Fruit fly (Drosophila melanogaster): ENCODE results near the gene CG31624.
A peak's percentile ranks its signal among the peaks of the same experiment; 100 is the strongest.

Gene CG31624

dm6 chr2L:21243964-21244466 is 43.8 kb upstream of the CG31624 start:
- TF ChIP-seq CG10669 (GFP tag; optimal IDR thresholded peaks at IDR 0.05), result no peak
- no peak for TF ChIP-seq CG16779 (tag; optimal IDR thresholded peaks at IDR 0.05)
- TF ChIP-seq CG8119 (GFP tag; IDR thresholded peaks at IDR 0.05), result no peak
- TF ChIP-seq CG11762 (GFP tag; optimal IDR thresholded peaks at IDR 0.05; ENCODE audit: insufficient read depth), result no peak
- TF ChIP-seq ss (GFP tag; optimal IDR thresholded peaks at IDR 0.05), result peak in 1 of 2 experiments; percentile 39
- peak; percentile 64 for TF ChIP-seq Eip75B (GFP tag; optimal IDR thresholded peaks at IDR 0.05)
- TF ChIP-seq net (GFP tag; optimal IDR thresholded peaks at IDR 0.05), result no peak
- TF ChIP-seq fkh (GFP tag; optimal IDR thresholded peaks at IDR 0.05), result no peak
- TF ChIP-seq Gug (GFP tag; IDR thresholded peaks at IDR 0.05), result no peak
- peak; percentile 97 for TF ChIP-seq svp (GFP tag)
- peak; percentile 72 for TF ChIP-seq Hr39 (GFP tag; optimal IDR thresholded peaks at IDR 0.05)
- TF ChIP-seq fd59A (GFP tag; optimal IDR thresholded peaks at IDR 0.05), result no peak
- no peak for TF ChIP-seq CG8632 (GFP tag; optimal IDR thresholded peaks at IDR 0.05)
- TF ChIP-seq Blimp-1 (GFP tag; optimal IDR thresholded peaks at IDR 0.05), result no peak
- no peak for TF ChIP-seq esn (GFP tag; optimal IDR thresholded peaks at IDR 0.05)
- peak; percentile 37 for TF ChIP-seq Sox14 (GFP tag; optimal IDR thresholded peaks at IDR 0.05)
- TF ChIP-seq vri (GFP tag; optimal IDR thresholded peaks at IDR 0.05), result peak; percentile 20
- TF ChIP-seq dac (GFP tag; optimal IDR thresholded peaks at IDR 0.05), result no peak
- no peak for TF ChIP-seq CG4318 (GFP tag; optimal IDR thresholded peaks at IDR 0.05)
- peak; percentile 58 for TF ChIP-seq Lpt (GFP tag; optimal IDR thresholded peaks at IDR 0.05)
- no peak for TF ChIP-seq CG6792 (GFP tag; optimal IDR thresholded peaks at IDR 0.05)
- no peak for TF ChIP-seq salr (GFP tag; optimal IDR thresholded peaks at IDR 0.05)
- TF ChIP-seq cyc (GFP tag; optimal IDR thresholded peaks at IDR 0.05), result no peak
- no peak for TF ChIP-seq CG3032 (tag; optimal IDR thresholded peaks at IDR 0.05)
- TF ChIP-seq lz (GFP tag; optimal IDR thresholded peaks at IDR 0.05), result no peak
- TF ChIP-seq Ets21C (GFP tag; optimal IDR thresholded peaks at IDR 0.05), result no peak
- peak; percentile 62 for TF ChIP-seq CG6854 (GFP tag; optimal IDR thresholded peaks at IDR 0.05)
- TF ChIP-seq CG7368 (GFP tag; optimal IDR thresholded peaks at IDR 0.05), result no peak
- TF ChIP-seq CG1621 (tag; optimal IDR thresholded peaks at IDR 0.05), result peak; percentile 60
- no peak for TF ChIP-seq achi (GFP tag; optimal IDR thresholded peaks at IDR 0.05)
- TF ChIP-seq Eip78C (GFP tag), result peak; percentile 69
- no peak for TF ChIP-seq CG32006 (GFP tag; optimal IDR thresholded peaks at IDR 0.05)
- no peak for TF ChIP-seq eg (GFP tag; IDR thresholded peaks at IDR 0.05)
- no peak for TF ChIP-seq acj6 (GFP tag; optimal IDR thresholded peaks at IDR 0.05)
- no peak for TF ChIP-seq fd85E (GFP tag; optimal IDR thresholded peaks at IDR 0.05)
- TF ChIP-seq Hr4 (GFP tag; optimal IDR thresholded peaks at IDR 0.05), result no peak
- TF ChIP-seq topi (GFP tag; optimal IDR thresholded peaks at IDR 0.05), result no peak
- TF ChIP-seq CG11902 (GFP tag; optimal IDR thresholded peaks at IDR 0.05), result no peak
- TF ChIP-seq Hr38 (GFP tag; optimal IDR thresholded peaks at IDR 0.05), result no peak
- no peak for TF ChIP-seq spab (GFP tag; optimal IDR thresholded peaks at IDR 0.05)
- TF ChIP-seq CG8319 (GFP tag; optimal IDR thresholded peaks at IDR 0.05), result no peak
- TF ChIP-seq Ets96B (tag; optimal IDR thresholded peaks at IDR 0.05), result no peak
- no peak for TF ChIP-seq Smox (GFP tag; optimal IDR thresholded peaks at IDR 0.05)

dm6 chr2L:21242369-21242768 is 42.2 kb upstream of the CG31624 start:
- TF ChIP-seq CG6808 (GFP tag; optimal IDR thresholded peaks at IDR 0.05), result no peak
- TF ChIP-seq Eip78C (GFP tag), result peak; percentile 12
- TF ChIP-seq lz (GFP tag; optimal IDR thresholded peaks at IDR 0.05), result no peak
